Fruit fly (Drosophila melanogaster) whole organism, embryonic: Measurements from ENCODE around the gene CG16749.

Experiments used
- CG3065 ChIP-seq: fragments of 200-800 bp; sonication (Bioruptor generic); optimal IDR thresholded peaks from 2 replicates; lab custom pipeline; 2016; ENCODE audit warnings: missing biosample characterization, missing genetic modification characterization
- CG31224 ChIP-seq: fragments of 200-800 bp; sonication (Bioruptor generic); IDR thresholded peaks from 2 replicates; pipeline ENCODE4 v1.3.6; 2022; ENCODE audit warnings: missing biosample characterization, missing genetic modification characterization
- CG6854 ChIP-seq: fragments of 200-800 bp; sonication (Bioruptor generic); optimal IDR thresholded peaks from 3 replicates; lab custom pipeline; 2017; ENCODE audit warnings: missing biosample characterization, mild to moderate bottlenecking, missing genetic modification characterization
- CkIIα-i1 ChIP-seq: fragments of 200-800 bp; sonication (Bioruptor generic); IDR thresholded peaks from 2 replicates; pipeline ENCODE4 v1.3.6; 2022; ENCODE audit warnings: missing biosample characterization, missing genetic modification characterization
- Dad ChIP-seq: fragments of 200-800 bp; sonication (Bioruptor generic); optimal IDR thresholded peaks from 3 replicates; lab custom pipeline; 2016; ENCODE audit warnings: missing biosample characterization, missing genetic modification characterization
- HLH4C ChIP-seq: fragments of 200-800 bp; sonication (Bioruptor generic); IDR thresholded peaks from 3 replicates; pipeline ENCODE4 v1.3.6; 2022; ENCODE audit warnings: missing biosample characterization, missing genetic modification characterization; ENCODE audit not compliant: partially characterized antibody
- NFAT ChIP-seq: fragments of 200-800 bp; sonication (Bioruptor generic); IDR thresholded peaks from 2 replicates; pipeline ENCODE4 v1.3.6; 2022; ENCODE audit warnings: missing biosample characterization, missing genetic modification characterization
- NK7.1 ChIP-seq: fragments of 200-800 bp; sonication (Bioruptor generic); optimal IDR thresholded peaks from 3 replicates; lab custom pipeline; 2016; ENCODE audit warnings: missing biosample characterization, missing genetic modification characterization
- chm ChIP-seq: fragments of 200-800 bp; sonication (Bioruptor generic); IDR thresholded peaks from 2 replicates; pipeline ENCODE4 v1.3.6; 2022; ENCODE audit warnings: missing biosample characterization, missing genetic modification characterization
- dpn ChIP-seq, 2 experiments: fragments of 200-800 bp; sonication (Bioruptor generic); optimal IDR thresholded peaks; 3 replicates each; lab custom pipeline; 2016; ENCODE audit warnings: missing biosample characterization in 2 of 2, missing genetic modification characterization in 2 of 2
- psq ChIP-seq: fragments of 200-800 bp; sonication (Bioruptor generic); optimal IDR thresholded peaks from 2 replicates; lab custom pipeline; 2017; ENCODE audit warnings: missing biosample characterization, missing genetic modification characterization
- rib ChIP-seq: fragments of 200-800 bp; sonication (Bioruptor generic); IDR thresholded peaks from 2 replicates; pipeline ENCODE4 v1.3.6; 2022; ENCODE audit warnings: missing biosample characterization, missing genetic modification characterization
- run ChIP-seq: fragments of 200-800 bp; sonication (Bioruptor generic); optimal IDR thresholded peaks from 3 replicates; lab custom pipeline; 2018; ENCODE audit warnings: missing biosample characterization, mild to moderate bottlenecking, missing genetic modification characterization

dm6 chr3R:9376789-9377188 lies 45.1 kb upstream of the CG16749 start:
- TF ChIP-seq CG3065 (GFP tag; lab: Kevin White, UChicago) (no peak), run (tag; lab: Kevin White, UChicago) (peak; percentile 66), CkIIα-i1 (GFP tag; lab: Robert Waterston, UW) (no peak), NFAT (no peak), Dad (GFP tag; lab: Kevin White, UChicago) (no peak), dpn (GFP tag; optimal IDR thresholded peaks at IDR 0.05; lab: Kevin White, UChicago) (no peak), CG6854 (GFP tag; lab: Kevin White, UChicago) (no peak), CG31224 (GFP tag; lab: Robert Waterston, UW) (no peak), rib (no peak), NK7.1 (no peak), chm (no peak), HLH4C (GFP tag; lab: Robert Waterston, UW) (no peak), psq (no peak)
